Worm (Caenorhabditis elegans) whole organism, L2 larva: ENCODE data around the gene tbc-18.

Experiments used
- R02D3.7 ChIP-seq: fragments of 150-350 bp; optimal IDR thresholded peaks from 2 replicates; lab custom pipeline; 2014; ENCODE audit warnings: missing biosample characterization, missing genetic modification characterization
- aly-2 ChIP-seq: fragments of 150-350 bp; optimal IDR thresholded peaks from 2 replicates; lab custom pipeline; 2014; ENCODE audit warnings: missing biosample characterization, missing genetic modification characterization
- fos-1 ChIP-seq: fragments of 150-350 bp; optimal IDR thresholded peaks from 2 replicates; lab custom pipeline; 2014; ENCODE audit warnings: missing biosample characterization, missing genetic modification characterization
- lin-39 ChIP-seq: fragments of 150-350 bp; optimal IDR thresholded peaks from 2 replicates; lab custom pipeline; 2014; ENCODE audit warnings: missing biosample characterization, missing genetic modification reagents, missing genetic modification characterization
- lsy-2 ChIP-seq, 2 experiments: fragments of 150-350 bp in 1 of 2; sonication (generic microtip) in 1 of 2; optimal IDR thresholded peaks; 2 replicates each; lab custom pipeline; 2014 to 2017; ENCODE audit warnings: missing biosample characterization in 2 of 2, missing genetic modification characterization in 2 of 2
- mdl-1 ChIP-seq, 2 experiments: fragments of 150-350 bp in 1 of 2; sonication (generic microtip) in 1 of 2; optimal IDR thresholded peaks; 2 replicates each; lab custom pipeline; 2017; ENCODE audit warnings: missing biosample characterization in 2 of 2, missing genetic modification characterization in 2 of 2
- sma-3 ChIP-seq: sonication (generic microtip); optimal IDR thresholded peaks from 2 replicates; lab custom pipeline; 2016; ENCODE audit warnings: missing genetic modification reagents, missing genetic modification characterization, missing compliant biosample characterization
- unc-39 ChIP-seq: fragments of 150-350 bp; optimal IDR thresholded peaks from 2 replicates; lab custom pipeline; 2014; ENCODE audit warnings: missing biosample characterization, missing genetic modification characterization
- ztf-4 ChIP-seq: fragments of 150-350 bp; optimal IDR thresholded peaks from 2 replicates; lab custom pipeline; 2014; ENCODE audit warnings: missing biosample characterization, missing genetic modification characterization

DNA sequence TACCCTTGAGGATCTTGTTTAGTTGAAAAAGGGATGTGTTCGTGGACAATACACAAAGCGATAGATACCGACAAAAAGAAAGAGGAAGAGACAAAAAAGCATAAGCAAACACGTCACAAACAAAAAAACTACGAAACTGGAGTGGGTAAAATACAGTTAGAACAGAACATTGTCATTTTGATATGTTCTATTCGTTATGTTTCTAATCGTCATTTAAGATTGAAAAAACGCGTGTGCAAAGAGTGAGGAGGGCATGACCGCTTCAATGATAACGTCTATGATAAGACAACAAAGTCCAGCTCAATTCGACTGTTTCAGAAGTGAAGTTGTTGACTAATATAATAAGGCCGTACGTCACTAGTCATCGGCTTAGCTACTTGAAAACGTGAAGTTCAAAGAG is 23.0 kb upstream of the tbc-18 start:
- no peak for TF ChIP-seq lin-39 (tag; lab: Kevin White, UChicago)
- TF ChIP-seq R02D3.7, result no peak
- no peak for TF ChIP-seq unc-39 (tag; lab: Kevin White, UChicago)
- peak; percentile 83 for TF ChIP-seq fos-1
- TF ChIP-seq mdl-1 (tag; optimal IDR thresholded peaks at IDR 0.05; lab: Kevin White, UChicago), result no peak
- TF ChIP-seq lsy-2 (tag; optimal IDR thresholded peaks at IDR 0.05; lab: Kevin White, UChicago), result no peak
- no peak for TF ChIP-seq sma-3 (GFP tag; lab: Kevin White, UChicago)
- TF ChIP-seq ztf-4 (tag; lab: Kevin White, UChicago), result no peak
- TF ChIP-seq aly-2, result no peak
